Fruit fly (Drosophila melanogaster) whole organism, wandering third instar larva: Measurements from ENCODE around the gene CG15577.

Source experiments
- Abd-B ChIP-seq: fragments of >200 bp; optimal IDR thresholded peaks from 2 replicates; lab custom pipeline; 2017; ENCODE audit warnings: missing biosample characterization, missing genetic modification characterization
- Hr83 ChIP-seq: fragments of 200-300 bp; sonication (Bioruptor generic); optimal IDR thresholded peaks from 2 replicates; lab custom pipeline; 2016; ENCODE audit warnings: missing biosample characterization, mild to moderate bottlenecking, missing genetic modification characterization, moderate library complexity; ENCODE audit not compliant: poor library complexity, severe bottlenecking
- br ChIP-seq: fragments of 200-800 bp; sonication (Bioruptor generic); optimal IDR thresholded peaks from 2 replicates; lab custom pipeline; 2016; ENCODE audit warnings: missing biosample characterization, missing genetic modification characterization
- brk ChIP-seq: fragments of 200-800 bp; sonication (Bioruptor generic); optimal IDR thresholded peaks from 2 replicates; lab custom pipeline; 2016; ENCODE audit warnings: missing biosample characterization, mild to moderate bottlenecking, missing genetic modification characterization
- dmrt93B ChIP-seq: fragments of 200-800 bp; sonication (Bioruptor generic); optimal IDR thresholded peaks from 2 replicates; lab custom pipeline; 2018; ENCODE audit warnings: missing biosample characterization, mild to moderate bottlenecking, missing genetic modification characterization
- fru ChIP-seq: fragments of 200-800 bp; sonication (Bioruptor generic); optimal IDR thresholded peaks from 3 replicates; lab custom pipeline; 2016; ENCODE audit warnings: missing biosample characterization, mild to moderate bottlenecking, missing genetic modification characterization
- h ChIP-seq: fragments of 200-800 bp; sonication (Bioruptor generic); optimal IDR thresholded peaks from 3 replicates; lab custom pipeline; 2016; ENCODE audit warnings: missing biosample characterization, mild to moderate bottlenecking, missing genetic modification characterization
- lola ChIP-seq: fragments of >200 bp; optimal IDR thresholded peaks from 2 replicates; lab custom pipeline; 2017; ENCODE audit warnings: missing biosample characterization, missing genetic modification characterization
- pan ChIP-seq: fragments of >200 bp; optimal IDR thresholded peaks from 2 replicates; lab custom pipeline; 2017
- tai ChIP-seq: sonication (Bioruptor generic); optimal IDR thresholded peaks from 2 replicates; lab custom pipeline; 2016; ENCODE audit warnings: missing biosample characterization, missing genetic modification characterization
- usp ChIP-seq: fragments of >200 bp; optimal IDR thresholded peaks from 2 replicates; lab custom pipeline; 2017; ENCODE audit warnings: missing biosample characterization, missing genetic modification characterization

- TF ChIP-seq usp (no peak), lola (GFP tag; lab: Kevin White, UChicago) (no peak), h (GFP tag; lab: Kevin White, UChicago) (no peak), tai (no peak), brk (GFP tag; lab: Kevin White, UChicago) (no peak), Hr83 (GFP tag; lab: Kevin White, UChicago) (no peak), dmrt93B (GFP tag; lab: Kevin White, UChicago) (no peak), fru (GFP tag; lab: Kevin White, UChicago) (no peak), pan (lab: Kevin White, UChicago) (no peak), Abd-B (GFP tag; lab: Kevin White, UChicago) (no peak), br (no peak)
These were observed 28.7 kb downstream of the CG15577 start, which contains the start of gene CG43135 for dm6 chrX:4248077-4248476.
